Worm (Caenorhabditis elegans): ENCODE results near the gene aqp-1.
A peak's percentile ranks its signal among the peaks of the same experiment; 100 is the strongest.

The aqp-1 gene

DNA sequence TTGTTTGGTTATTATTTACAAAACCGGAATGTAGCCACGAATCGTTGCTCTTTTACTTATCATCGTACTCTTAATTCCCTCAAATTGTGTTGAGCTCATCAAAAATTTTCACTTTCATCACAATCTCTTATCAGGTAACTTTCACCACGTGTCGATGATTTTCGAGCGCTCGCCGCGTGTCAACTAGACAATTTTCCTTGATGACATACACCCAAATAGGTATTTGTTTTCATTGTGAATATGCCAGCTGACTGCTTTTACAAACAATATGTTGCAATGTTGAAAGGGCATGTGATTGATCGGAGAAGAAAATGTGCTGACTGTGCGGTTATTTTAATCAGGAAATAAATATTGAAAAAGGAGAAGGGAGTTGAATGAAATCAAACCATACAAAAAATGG, 26.5 kb upstream of the aqp-1 start:
- no peak for TF ChIP-seq nhr-10 (tag; optimal IDR thresholded peaks at IDR 0.05)
- TF ChIP-seq ama-1 (optimal IDR thresholded peaks at IDR 0.05), result no peak
- TF ChIP-seq mab-5 (tag; optimal IDR thresholded peaks at IDR 0.05), result no peak
- peak; percentile 74 for TF ChIP-seq crh-2 (tag; optimal IDR thresholded peaks at IDR 0.05)
- TF ChIP-seq fos-1 (tag; optimal IDR thresholded peaks at IDR 0.05), result peak; percentile 62
- no peak for TF ChIP-seq ztf-11 (tag; optimal IDR thresholded peaks at IDR 0.05)
- peak; percentile 47 for TF ChIP-seq blmp-1 (tag; optimal IDR thresholded peaks at IDR 0.05; ENCODE audit: insufficient read depth)
- no peak for TF ChIP-seq nhr-25 (tag; optimal IDR thresholded peaks at IDR 0.05)
- peak; percentile 79 for TF ChIP-seq sma-9 (GFP tag; optimal IDR thresholded peaks at IDR 0.05)
- TF ChIP-seq sma-9 (tag; optimal IDR thresholded peaks at IDR 0.05), result no peak
- no peak for TF ChIP-seq ceh-16 (tag; optimal IDR thresholded peaks at IDR 0.05)
- peak; percentile 42 for TF ChIP-seq gmeb-1 (tag; optimal IDR thresholded peaks at IDR 0.05)
- TF ChIP-seq mdl-1 (tag; optimal IDR thresholded peaks at IDR 0.05), result peak in 1 of 2 experiments; percentile 37
- peak; percentile 12 for TF ChIP-seq sma-3 (GFP tag; optimal IDR thresholded peaks at IDR 0.05)

- TF ChIP-seq nhr-10 (tag; optimal IDR thresholded peaks at IDR 0.05) (no peak), sem-4 (tag; optimal IDR thresholded peaks at IDR 0.05) (no peak), ztf-1 (GFP tag; conservative IDR thresholded peaks at IDR 0.05) (no peak), mab-5 (tag; optimal IDR thresholded peaks at IDR 0.05) (no peak), nhr-77 (tag; optimal IDR thresholded peaks at IDR 0.05) (no peak), ztf-11 (tag; optimal IDR thresholded peaks at IDR 0.05) (no peak), crh-2 (tag; optimal IDR thresholded peaks at IDR 0.05) (no peak), lin-39 (tag; optimal IDR thresholded peaks at IDR 0.05) (no peak), mbf-1 (tag; optimal IDR thresholded peaks at IDR 0.05) (no peak), ZK546.5 (tag; optimal IDR thresholded peaks at IDR 0.05) (no peak), ama-1 (optimal IDR thresholded peaks at IDR 0.05) (no peak), gmeb-1 (tag; optimal IDR thresholded peaks at IDR 0.05) (no peak), snpc-4 (tag; optimal IDR thresholded peaks at IDR 0.05) (no peak), sma-3 (GFP tag; optimal IDR thresholded peaks at IDR 0.05) (no peak)
Observed at ce11 chrII:7261854-7262253, 23.7 kb upstream of the aqp-1 start, which contains the start of gene C30G12.4. C30G12.4 (plus strand) TSS chrII:7262154.

- TF ChIP-seq ama-1 (optimal IDR thresholded peaks at IDR 0.05) (no peak), gmeb-1 (tag; optimal IDR thresholded peaks at IDR 0.05) (peak; percentile 17), lsy-2 (tag; optimal IDR thresholded peaks at IDR 0.05) (peak in 1 of 2 experiments; percentile 8), nhr-6 (tag; optimal IDR thresholded peaks at IDR 0.05) (no peak), nhr-25 (tag; optimal IDR thresholded peaks at IDR 0.05) (peak; percentile 32), lin-11 (tag; optimal IDR thresholded peaks at IDR 0.05) (no peak), egl-27 (tag; optimal IDR thresholded peaks at IDR 0.05) (no peak), elt-3 (tag; optimal IDR thresholded peaks at IDR 0.05) (no peak), ztf-4 (tag; optimal IDR thresholded peaks at IDR 0.05) (no peak), alr-1 (tag; optimal IDR thresholded peaks at IDR 0.05) (no peak), zag-1 (tag; optimal IDR thresholded peaks at IDR 0.05) (no peak), sma-9 (GFP tag; optimal IDR thresholded peaks at IDR 0.05) (peak; percentile 21), sma-9 (tag; optimal IDR thresholded peaks at IDR 0.05) (no peak), sma-3 (GFP tag; optimal IDR thresholded peaks at IDR 0.05) (peak; percentile 9), crh-2 (tag; optimal IDR thresholded peaks at IDR 0.05) (peak; percentile 7), mab-5 (tag; optimal IDR thresholded peaks at IDR 0.05) (no peak), fos-1 (tag; optimal IDR thresholded peaks at IDR 0.05) (peak; percentile 94), elt-1 (tag; optimal IDR thresholded peaks at IDR 0.05) (no peak), nhr-237 (tag; optimal IDR thresholded peaks at IDR 0.05) (no peak)
Observed at ce11 chrII:7255614-7256162, 17.5 kb upstream of the aqp-1 start, which contains the start of gene F32A5.8. F32A5.8 (plus strand) TSS chrII:7256112.

ce11 chrII:7253073-7253472, 14.9 kb upstream of the aqp-1 start, which contains the start of gene lsm-4:
lsm-4 (minus strand) TSS chrII:7253163.
- TF ChIP-seq unc-55 (GFP tag; optimal IDR thresholded peaks at IDR 0.05), result no peak
- TF ChIP-seq lsy-2 (tag; optimal IDR thresholded peaks at IDR 0.05), result peak in 1 of 2 experiments; percentile 3
- peak; percentile 7 for TF ChIP-seq ama-1 (optimal IDR thresholded peaks at IDR 0.05)

- TF ChIP-seq nhr-11 (tag; optimal IDR thresholded peaks at IDR 0.05), result no peak
- TF ChIP-seq sma-3 (GFP tag; optimal IDR thresholded peaks at IDR 0.05), result peak; percentile 6
- TF ChIP-seq sma-9 (GFP tag; optimal IDR thresholded peaks at IDR 0.05), result peak; percentile 8
- no peak for TF ChIP-seq sma-9 (tag; optimal IDR thresholded peaks at IDR 0.05)
- TF ChIP-seq fos-1 (tag; optimal IDR thresholded peaks at IDR 0.05), result peak; percentile 79
Observed at ce11 chrII:7251978-7252377, 13.8 kb upstream of the aqp-1 start, which contains the start of the genes prx-13 and ada-2. prx-13 (minus strand) TSS chrII:7252015. ada-2 (plus strand) TSS chrII:7252259.
